Worm (Caenorhabditis elegans): Measurements from ENCODE around the gene ZK546.2.

DNA sequence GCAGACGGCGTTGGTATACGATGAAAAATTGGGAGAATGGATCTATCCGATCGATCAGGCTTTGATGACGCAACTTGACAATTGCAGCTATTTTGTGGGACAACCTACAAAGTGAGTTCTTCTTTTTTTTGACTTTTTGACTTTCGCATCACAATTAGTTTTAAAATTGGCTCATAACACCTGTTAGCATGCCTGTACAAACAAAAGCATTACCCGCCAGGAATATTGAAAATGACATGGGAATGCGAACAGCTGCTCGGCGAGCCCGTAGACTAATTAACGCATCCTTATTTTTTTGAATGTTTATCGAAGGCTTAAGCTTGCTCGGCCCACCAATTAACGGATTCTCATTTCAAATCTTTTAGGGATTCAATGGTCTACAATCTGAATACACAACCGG lies 41.4 kb downstream of the ZK546.2 start:
- TF ChIP-seq pros-1 (tag; optimal IDR thresholded peaks at IDR 0.05) (no peak), pha-4 (tag; optimal IDR thresholded peaks at IDR 0.05) (no peak), pqm-1 (tag; optimal IDR thresholded peaks at IDR 0.05) (no peak), eyg-1 (tag; optimal IDR thresholded peaks at IDR 0.05) (no peak), ceh-30 (tag; optimal IDR thresholded peaks at IDR 0.05) (no peak), sox-4 (tag; optimal IDR thresholded peaks at IDR 0.05) (no peak), unc-86 (tag; optimal IDR thresholded peaks at IDR 0.05) (no peak), nhr-232 (tag; optimal IDR thresholded peaks at IDR 0.05) (no peak), pat-9 (tag; optimal IDR thresholded peaks at IDR 0.05) (no peak), ama-1 (optimal IDR thresholded peaks at IDR 0.05) (no peak), elt-2 (tag; optimal IDR thresholded peaks at IDR 0.05) (no peak), ceh-19 (GFP tag; optimal IDR thresholded peaks at IDR 0.05) (no peak)
